Fruit fly (Drosophila melanogaster) whole organism, embryonic: ENCODE data around the gene PCID2.

Experiments used
- ATbp ChIP-seq: fragments of 200-800 bp; sonication (Bioruptor generic); optimal IDR thresholded peaks from 2 replicates; lab custom pipeline; 2017; ENCODE audit warnings: missing biosample characterization, mild to moderate bottlenecking, missing genetic modification characterization, missing genetic modification reagents
- Abd-B ChIP-seq: fragments of 200-800 bp; sonication (Bioruptor generic); optimal IDR thresholded peaks from 2 replicates; lab custom pipeline; 2018; ENCODE audit warnings: missing biosample characterization, mild to moderate bottlenecking, missing genetic modification characterization, moderate library complexity
- Bgb ChIP-seq: fragments of 200-800 bp; sonication (Bioruptor generic); IDR thresholded peaks from 2 replicates; pipeline ENCODE4 v1.3.6; 2022; ENCODE audit warnings: missing biosample characterization, missing genetic modification characterization; ENCODE audit not compliant: partially characterized antibody
- CG1024 ChIP-seq: fragments of 200-800 bp; sonication (Bioruptor generic); IDR thresholded peaks from 2 replicates; pipeline ENCODE4 v1.3.6; 2022; ENCODE audit warnings: missing biosample characterization, missing genetic modification characterization
- CG13287 ChIP-seq: fragments of 200-800 bp; sonication (Bioruptor generic); IDR thresholded peaks from 2 replicates; pipeline ENCODE4 v1.3.6; 2022; ENCODE audit warnings: missing biosample characterization, missing genetic modification characterization; ENCODE audit not compliant: partially characterized antibody
- CG14710 ChIP-seq: fragments of 200-800 bp; sonication (Bioruptor generic); optimal IDR thresholded peaks from 3 replicates; lab custom pipeline; 2019; ENCODE audit warnings: missing biosample characterization, mild to moderate bottlenecking, missing genetic modification characterization, moderate library complexity
- CG14860 ChIP-seq: fragments of 200-800 bp; sonication (Bioruptor generic); IDR thresholded peaks from 3 replicates; pipeline ENCODE4 v1.3.6; 2022; ENCODE audit warnings: missing biosample characterization, missing genetic modification characterization; ENCODE audit not compliant: partially characterized antibody
- CG15514 ChIP-seq: fragments of 200-800 bp; sonication (Bioruptor generic); optimal IDR thresholded peaks from 3 replicates; lab custom pipeline; 2017; ENCODE audit warnings: missing biosample characterization, missing genetic modification characterization, mild to moderate bottlenecking, moderate library complexity, missing genetic modification reagents
- CG16813 ChIP-seq: fragments of 200-800 bp; sonication (Bioruptor generic); IDR thresholded peaks from 3 replicates; pipeline ENCODE4 v1.3.6; 2022; ENCODE audit warnings: missing biosample characterization, missing genetic modification characterization; ENCODE audit not compliant: partially characterized antibody
- CG2116 ChIP-seq: fragments of 200-800 bp; sonication (Bioruptor generic); optimal IDR thresholded peaks from 3 replicates; lab custom pipeline; 2018; ENCODE audit warnings: missing biosample characterization, mild to moderate bottlenecking, missing genetic modification characterization
- CG2712 ChIP-seq: fragments of 200-800 bp; optimal IDR thresholded peaks from 3 replicates; lab custom pipeline; 2019; ENCODE audit warnings: missing biosample characterization, mild to moderate bottlenecking, missing genetic modification characterization, moderate library complexity
- CG32767 ChIP-seq: fragments of 200-800 bp; sonication (Bioruptor generic); IDR thresholded peaks from 2 replicates; pipeline ENCODE4 v1.3.6; 2022; ENCODE audit warnings: missing biosample characterization, missing genetic modification characterization
- CG4360 ChIP-seq: fragments of 200-800 bp; sonication (Bioruptor generic); IDR thresholded peaks from 2 replicates; pipeline ENCODE4 v1.3.6; 2022; ENCODE audit warnings: missing biosample characterization, missing genetic modification characterization
- CG4617 ChIP-seq: fragments of 200-800 bp; sonication (Bioruptor generic); optimal IDR thresholded peaks from 3 replicates; lab custom pipeline; 2016; ENCODE audit warnings: missing biosample characterization, missing genetic modification characterization, borderline replicate concordance
- CG6791 ChIP-seq: fragments of 200-800 bp; sonication (Bioruptor generic); IDR thresholded peaks from 3 replicates; pipeline ENCODE4 v1.3.6; 2022; ENCODE audit warnings: missing biosample characterization, missing genetic modification characterization; ENCODE audit not compliant: partially characterized antibody
- CG7357 ChIP-seq: fragments of 200-800 bp; sonication (Bioruptor generic); IDR thresholded peaks from 3 replicates; pipeline ENCODE4 v1.3.6; 2022; ENCODE audit warnings: missing biosample characterization, missing genetic modification characterization
- CG9797 ChIP-seq: fragments of 200-800 bp; sonication (Bioruptor generic); optimal IDR thresholded peaks from 3 replicates; lab custom pipeline; 2018; ENCODE audit warnings: missing biosample characterization, mild to moderate bottlenecking, missing genetic modification characterization
- CoRest ChIP-seq: fragments of 200-800 bp; sonication (Bioruptor generic); optimal IDR thresholded peaks from 3 replicates; lab custom pipeline; 2018; ENCODE audit warnings: missing biosample characterization, mild to moderate bottlenecking, missing genetic modification characterization, moderate library complexity
- Dad ChIP-seq: fragments of 200-800 bp; sonication (Bioruptor generic); optimal IDR thresholded peaks from 3 replicates; lab custom pipeline; 2016; ENCODE audit warnings: missing biosample characterization, missing genetic modification characterization
- Dfd ChIP-seq, 2 experiments: fragments of >200 bp; optimal IDR thresholded peaks; 2 replicates each; lab custom pipeline; 2017; ENCODE audit warnings: missing biosample characterization in 2 of 2, missing genetic modification characterization in 2 of 2
- Dp ChIP-seq: fragments of 200-800 bp; sonication (Bioruptor generic); optimal IDR thresholded peaks from 2 replicates; lab custom pipeline; 2018; ENCODE audit warnings: missing biosample characterization, mild to moderate bottlenecking, missing genetic modification characterization, moderate library complexity
- Ets65A ChIP-seq: fragments of 200-800 bp; sonication (Bioruptor generic); peaks from one replicate; lab custom pipeline; 2016; ENCODE audit warnings: missing biosample characterization, missing genetic modification characterization
- Ets97D ChIP-seq: fragments of 200-800 bp; sonication (Bioruptor generic); optimal IDR thresholded peaks from 3 replicates; lab custom pipeline; 2016; ENCODE audit warnings: missing biosample characterization, missing genetic modification characterization
- HLH4C ChIP-seq: fragments of 200-800 bp; sonication (Bioruptor generic); IDR thresholded peaks from 3 replicates; pipeline ENCODE4 v1.3.6; 2022; ENCODE audit warnings: missing biosample characterization, missing genetic modification characterization; ENCODE audit not compliant: partially characterized antibody
- Hmr ChIP-seq: fragments of 200-800 bp; sonication (Bioruptor generic); optimal IDR thresholded peaks from 3 replicates; lab custom pipeline; 2017; ENCODE audit warnings: mild to moderate bottlenecking, missing biosample characterization, missing genetic modification reagents, missing genetic modification characterization
- MBD-R2 ChIP-seq: fragments of 200-800 bp; sonication (Bioruptor generic); IDR thresholded peaks from 2 replicates; pipeline ENCODE4 v1.3.6; 2022; ENCODE audit warnings: missing biosample characterization, missing genetic modification characterization
- MESR4 ChIP-seq: fragments of 200-800 bp; sonication (Bioruptor generic); optimal IDR thresholded peaks from 2 replicates; lab custom pipeline; 2018; ENCODE audit warnings: missing biosample characterization, mild to moderate bottlenecking, missing genetic modification characterization, moderate library complexity
- Meics ChIP-seq: fragments of 200-800 bp; sonication (Bioruptor generic); optimal IDR thresholded peaks from 2 replicates; lab custom pipeline; 2017; ENCODE audit warnings: missing biosample characterization, mild to moderate bottlenecking, missing genetic modification characterization
- Opbp ChIP-seq: fragments of 200-800 bp; sonication (Bioruptor generic); IDR thresholded peaks from 3 replicates; pipeline ENCODE4 v1.3.6; 2022; ENCODE audit warnings: missing biosample characterization, missing genetic modification characterization; ENCODE audit not compliant: partially characterized antibody
- Pdp1 ChIP-seq, 2 experiments: fragments of 200-800 bp; sonication (Bioruptor generic); optimal IDR thresholded peaks; 3 replicates each; lab custom pipeline; 2016; ENCODE audit warnings: missing biosample characterization in 2 of 2, missing genetic modification characterization in 2 of 2, mild to moderate bottlenecking in 1 of 2, moderate library complexity in 1 of 2
- Ptx1 ChIP-seq: fragments of 200-800 bp; sonication (Bioruptor generic); IDR thresholded peaks from 2 replicates; pipeline ENCODE4 v1.3.6; 2022; ENCODE audit warnings: missing biosample characterization, missing genetic modification characterization
- Six4 ChIP-seq: fragments of 200-800 bp; sonication (Bioruptor generic); optimal IDR thresholded peaks from 2 replicates; lab custom pipeline; 2016; ENCODE audit warnings: missing biosample characterization, missing genetic modification characterization
- Xbp1 ChIP-seq: fragments of 200-800 bp; sonication (Bioruptor generic); optimal IDR thresholded peaks from 3 replicates; lab custom pipeline; 2016; ENCODE audit warnings: missing biosample characterization, mild to moderate bottlenecking, missing genetic modification characterization
- YL-1 ChIP-seq: fragments of 200-800 bp; sonication (Bioruptor generic); optimal IDR thresholded peaks from 3 replicates; lab custom pipeline; 2017; ENCODE audit warnings: missing biosample characterization, mild to moderate bottlenecking, missing genetic modification characterization
- amos ChIP-seq: fragments of 200-800 bp; sonication (Bioruptor generic); IDR thresholded peaks from 2 replicates; pipeline ENCODE4 v1.3.6; 2022; ENCODE audit warnings: missing biosample characterization, missing genetic modification characterization; ENCODE audit not compliant: partially characterized antibody
- gfzf ChIP-seq: fragments of 200-800 bp; sonication (Bioruptor generic); optimal IDR thresholded peaks from 2 replicates; lab custom pipeline; 2016; ENCODE audit warnings: missing biosample characterization, mild to moderate bottlenecking, missing genetic modification characterization, moderate library complexity
- her ChIP-seq: fragments of 200-800 bp; sonication (Bioruptor generic); optimal IDR thresholded peaks from 2 replicates; lab custom pipeline; 2016; ENCODE audit warnings: missing biosample characterization, missing genetic modification characterization
- knrl ChIP-seq: fragments of 200-800 bp; sonication (Bioruptor generic); IDR thresholded peaks from 3 replicates; pipeline ENCODE4 v1.3.6; 2022; ENCODE audit warnings: missing biosample characterization, missing genetic modification characterization; ENCODE audit not compliant: partially characterized antibody
- pfk ChIP-seq: fragments of 200-800 bp; sonication (Bioruptor generic); optimal IDR thresholded peaks from 2 replicates; lab custom pipeline; 2018; ENCODE audit warnings: missing biosample characterization, mild to moderate bottlenecking, missing genetic modification characterization, moderate library complexity
- phol ChIP-seq: fragments of 200-800 bp; sonication (Bioruptor generic); optimal IDR thresholded peaks from 3 replicates; lab custom pipeline; 2018; ENCODE audit warnings: missing biosample characterization, mild to moderate bottlenecking, missing genetic modification characterization, moderate library complexity
- pzg ChIP-seq: fragments of 200-800 bp; sonication (Bioruptor generic); optimal IDR thresholded peaks from 3 replicates; lab custom pipeline; 2018; ENCODE audit warnings: missing biosample characterization, mild to moderate bottlenecking, missing genetic modification characterization, moderate library complexity
- sens-2 ChIP-seq: fragments of 200-800 bp; sonication (Bioruptor generic); IDR thresholded peaks from 2 replicates; pipeline ENCODE4 v1.3.6; 2022; ENCODE audit warnings: missing biosample characterization, missing genetic modification characterization
- slbo ChIP-seq: fragments of 200-800 bp; sonication (Bioruptor generic); IDR thresholded peaks from 2 replicates; pipeline ENCODE4 v1.3.6; 2022; ENCODE audit warnings: missing biosample characterization, missing genetic modification characterization
- ssp ChIP-seq: fragments of 200-800 bp; sonication (Bioruptor generic); IDR thresholded peaks from 2 replicates; pipeline ENCODE4 v1.3.6; 2022; ENCODE audit warnings: missing biosample characterization, missing genetic modification characterization
- stwl ChIP-seq: fragments of 200-800 bp; sonication (Bioruptor generic); optimal IDR thresholded peaks from 3 replicates; lab custom pipeline; 2018; ENCODE audit warnings: missing biosample characterization, mild to moderate bottlenecking, missing genetic modification characterization, moderate library complexity
- trem ChIP-seq: fragments of 200-800 bp; optimal IDR thresholded peaks from 3 replicates; lab custom pipeline; 2019; ENCODE audit warnings: missing biosample characterization, mild to moderate bottlenecking, missing genetic modification characterization, moderate library complexity
- zen ChIP-seq: fragments of 200-800 bp; sonication (Bioruptor generic); optimal IDR thresholded peaks from 3 replicates; lab custom pipeline; 2018; ENCODE audit warnings: missing biosample characterization, mild to moderate bottlenecking, missing genetic modification characterization, moderate library complexity

PCID2 gene

dm6 chr3L:11609153-11609809, 17.0 kb upstream of the PCID2 start, which contains the start of gene Duba (continued):
- peak; percentile 98 for TF ChIP-seq Meics
- peak; percentile 62 for TF ChIP-seq CG14710
- TF ChIP-seq CG2712 (tag; lab: Kevin White, UChicago), result peak; percentile 43
- TF ChIP-seq stwl (tag; lab: Kevin White, UChicago), result peak; percentile 99
- TF ChIP-seq Hmr, result peak; percentile 2
- TF ChIP-seq Dp (GFP tag; lab: Kevin White, UChicago), result peak; percentile 1
- TF ChIP-seq CG7357, result peak; percentile 84
- peak; percentile 83 for TF ChIP-seq MESR4
- TF ChIP-seq slbo, result peak; percentile 42; the same call in 1 of the 2 replicates
- TF ChIP-seq Opbp, result 0 out of 3 replicates have a peak, but pooled peaks have one; percentile 28
- no peak for TF ChIP-seq Six4 (GFP tag; lab: Kevin White, UChicago)
- TF ChIP-seq ATbp (GFP tag; lab: Kevin White, UChicago), result no peak
- no peak for TF ChIP-seq CG14860
- TF ChIP-seq CG32767 (GFP tag; lab: Robert Waterston, UW), result no peak
- TF ChIP-seq CG4360, result no peak
- TF ChIP-seq CG4617 (GFP tag; lab: Kevin White, UChicago), result peak; percentile 97
- peak; percentile 51 for TF ChIP-seq CoRest (tag; lab: Kevin White, UChicago)
- TF ChIP-seq Abd-B, result peak; percentile 47
- TF ChIP-seq pfk (GFP tag; lab: Kevin White, UChicago), result peak; percentile 91
- peak; percentile 29; the same call in 1 of the 2 replicates for TF ChIP-seq Bgb
- TF ChIP-seq trem (tag; lab: Kevin White, UChicago), result peak; percentile 42
- TF ChIP-seq Ptx1 (GFP tag; lab: Robert Waterston, UW), result peak; percentile 27; the same call in 1 of the 2 replicates
- TF ChIP-seq pzg (GFP tag; lab: Kevin White, UChicago), result peak; percentile 51
- TF ChIP-seq MBD-R2 (GFP tag; lab: Robert Waterston, UW), result peak; percentile 27; the same call in 1 of the 2 replicates
- no peak for TF ChIP-seq her
- TF ChIP-seq CG6791 (GFP tag; lab: Robert Waterston, UW), result peak; percentile 29; the same call in 1 of the 3 replicates
- TF ChIP-seq CG15514 (GFP tag; lab: Kevin White, UChicago), result peak; percentile 13
- TF ChIP-seq zen (tag; lab: Kevin White, UChicago), result peak; percentile 10
- no peak for TF ChIP-seq sens-2
- TF ChIP-seq Ets97D (GFP tag; lab: Kevin White, UChicago), result peak; percentile 36
- peak; percentile 8 for TF ChIP-seq YL-1
- TF ChIP-seq HLH4C (GFP tag; lab: Robert Waterston, UW), result no peak
- TF ChIP-seq Ets65A (GFP tag; lab: Kevin White, UChicago), result peak; percentile 40
- peak; percentile 86 for TF ChIP-seq gfzf (GFP tag; lab: Kevin White, UChicago)
- no peak for TF ChIP-seq Dad (GFP tag; lab: Kevin White, UChicago)
- peak; percentile 24 for TF ChIP-seq Xbp1 (GFP tag; lab: Kevin White, UChicago)
- peak; percentile 55 for TF ChIP-seq CG9797 (GFP tag; lab: Kevin White, UChicago)
- peak in 1 of 2 experiments; percentile 31 for TF ChIP-seq Dfd (GFP tag; optimal IDR thresholded peaks at IDR 0.05; lab: Kevin White, UChicago)
- TF ChIP-seq ssp (GFP tag; lab: Robert Waterston, UW), result peak; percentile 95
- peak; percentile 15; the same call in 1 of the 2 replicates for TF ChIP-seq CG13287 (GFP tag; lab: Robert Waterston, UW)
- TF ChIP-seq phol, result peak; percentile 47
- TF ChIP-seq knrl (GFP tag; lab: Robert Waterston, UW), result 0 out of 3 replicates have a peak, but pooled peaks have one; percentile 6
- 0 out of 2 replicates have a peak, but pooled peaks have one; percentile 11 for TF ChIP-seq amos (GFP tag; lab: Robert Waterston, UW)
- TF ChIP-seq CG16813 (GFP tag; lab: Robert Waterston, UW), result 0 out of 3 replicates have a peak, but pooled peaks have one; percentile 20
- TF ChIP-seq Pdp1 (GFP tag; optimal IDR thresholded peaks at IDR 0.05; lab: Kevin White, UChicago), result peak in 1 of 2 experiments; percentile 72
- TF ChIP-seq CG1024 (GFP tag; lab: Robert Waterston, UW), result peak; percentile 59; the same call in 1 of the 2 replicates
- peak; percentile 89 for TF ChIP-seq CG2116 (GFP tag; lab: Kevin White, UChicago)
